Fruit fly (Drosophila melanogaster): ENCODE results near the gene CG32638.
A peak's percentile ranks its signal among the peaks of the same experiment; 100 is the strongest.

CG32638 gene

DNA sequence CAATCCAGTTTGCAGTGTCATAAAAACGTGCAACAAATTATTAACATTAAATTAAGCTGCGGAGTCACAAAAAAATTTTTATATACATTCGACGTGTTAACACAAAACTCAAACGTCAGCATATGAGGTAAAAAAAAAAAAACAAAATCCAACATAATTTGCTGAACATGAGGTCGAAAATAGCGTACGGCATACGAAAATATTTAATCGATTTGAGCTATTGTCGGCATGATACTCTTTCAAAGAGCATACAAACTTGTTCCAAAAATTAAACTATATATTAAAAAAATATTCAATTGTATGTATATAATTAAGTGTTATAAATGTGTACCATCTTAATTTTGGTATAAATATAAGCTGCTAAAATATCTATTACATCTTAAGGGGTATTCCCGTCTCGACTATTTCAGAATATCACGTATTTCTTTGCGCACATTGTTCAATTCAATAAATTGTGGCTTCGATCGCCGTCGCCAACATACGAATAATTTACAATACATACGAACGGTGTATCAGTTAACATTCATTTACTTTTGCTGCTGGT, 18.9 kb downstream of the CG32638 start (continued):
- TF ChIP-seq org-1 (GFP tag; optimal IDR thresholded peaks at IDR 0.05) = no peak
- TF ChIP-seq nmo (GFP tag; optimal IDR thresholded peaks at IDR 0.05) = peak; percentile 44
- TF ChIP-seq Spps (tag; optimal IDR thresholded peaks at IDR 0.05) = no peak
- peak; percentile 42; the same call in 1 of the 3 replicates for TF ChIP-seq CG7357 (GFP tag; IDR thresholded peaks at IDR 0.05)
- TF ChIP-seq Opbp (GFP tag; IDR thresholded peaks at IDR 0.05; ENCODE audit: partially characterized antibody) = no peak
- no peak for TF ChIP-seq lilli (GFP tag; optimal IDR thresholded peaks at IDR 0.05)
- TF ChIP-seq row (GFP tag; IDR thresholded peaks at IDR 0.05) = peak; percentile 81
- TF ChIP-seq Sox102F (GFP tag; optimal IDR thresholded peaks at IDR 0.05) = peak; percentile 70
- TF ChIP-seq bowl (GFP tag; IDR thresholded peaks at IDR 0.05) = no peak
- no peak for TF ChIP-seq dimm (GFP tag; IDR thresholded peaks at IDR 0.05)
- TF ChIP-seq CG7556 (GFP tag; optimal IDR thresholded peaks at IDR 0.05) = peak; percentile 45
- TF ChIP-seq CG6654 (GFP tag; optimal IDR thresholded peaks at IDR 0.05) = no peak
- TF ChIP-seq CG5953 (GFP tag; IDR thresholded peaks at IDR 0.05) = no peak
- no peak for TF ChIP-seq usp (GFP tag; optimal IDR thresholded peaks at IDR 0.05)
- peak; percentile 28 for TF ChIP-seq Deaf1 (tag; optimal IDR thresholded peaks at IDR 0.05)
- TF ChIP-seq pfk (GFP tag; optimal IDR thresholded peaks at IDR 0.05) = no peak
- TF ChIP-seq NfI (GFP tag; optimal IDR thresholded peaks at IDR 0.05) = no peak
- TF ChIP-seq gfzf (GFP tag; optimal IDR thresholded peaks at IDR 0.05) = no peak
- no peak for TF ChIP-seq CG3726 (GFP tag; IDR thresholded peaks at IDR 0.05)
- TF ChIP-seq CG11247 (GFP tag; IDR thresholded peaks at IDR 0.05) = no peak
- TF ChIP-seq CG4707 (GFP tag; optimal IDR thresholded peaks at IDR 0.05) = no peak
- no peak for TF ChIP-seq CG2202 (tag; optimal IDR thresholded peaks at IDR 0.05)
- TF ChIP-seq hb (GFP tag; IDR thresholded peaks at IDR 0.05; ENCODE audit: partially characterized antibody) = no peak
- no peak for TF ChIP-seq odd (GFP tag; optimal IDR thresholded peaks at IDR 0.05)
- no peak for TF ChIP-seq sqz (GFP tag; optimal IDR thresholded peaks at IDR 0.05)
- no peak for TF ChIP-seq run (tag; optimal IDR thresholded peaks at IDR 0.05)
- peak; percentile 59; the same call in 2 of the 3 replicates for TF ChIP-seq CG17361 (GFP tag; IDR thresholded peaks at IDR 0.05)
- TF ChIP-seq prd (optimal IDR thresholded peaks at IDR 0.05) = no peak
- TF ChIP-seq prd (GFP tag; IDR thresholded peaks at IDR 0.05) = peak; percentile 58; the same call in 2 of the 3 replicates
- TF ChIP-seq CG9932 (GFP tag; IDR thresholded peaks at IDR 0.05) = peak; percentile 62
- peak; percentile 53 for TF ChIP-seq CG2712 (tag; optimal IDR thresholded peaks at IDR 0.05)
- peak; percentile 61 for TF ChIP-seq Hmr (GFP tag; optimal IDR thresholded peaks at IDR 0.05)
- no peak for TF ChIP-seq repo (GFP tag; optimal IDR thresholded peaks at IDR 0.05)
- TF ChIP-seq sisA (GFP tag; IDR thresholded peaks at IDR 0.05) = peak; percentile 47; the same call in 1 of the 2 replicates
- no peak for TF ChIP-seq dan (GFP tag; IDR thresholded peaks at IDR 0.05)
- TF ChIP-seq D19B (GFP tag; optimal IDR thresholded peaks at IDR 0.05) = peak; percentile 88
- TF ChIP-seq Hand (GFP tag; optimal IDR thresholded peaks at IDR 0.05) = no peak
- no peak for TF ChIP-seq CG1647 (GFP tag; optimal IDR thresholded peaks at IDR 0.05)
- peak; percentile 69 for TF ChIP-seq Awh (GFP tag; IDR thresholded peaks at IDR 0.05)
- TF ChIP-seq chm (GFP tag; IDR thresholded peaks at IDR 0.05) = no peak
- no peak for TF ChIP-seq Ets65A (GFP tag)
- no peak for TF ChIP-seq insv (GFP tag; optimal IDR thresholded peaks at IDR 0.05)
- no peak for TF ChIP-seq abd-A (tag; optimal IDR thresholded peaks at IDR 0.05)
- peak; percentile 64; the same call in 1 of the 2 replicates for TF ChIP-seq CG32532 (GFP tag; IDR thresholded peaks at IDR 0.05)
- TF ChIP-seq Chrac-16 (GFP tag; optimal IDR thresholded peaks at IDR 0.05) = no peak
- no peak for TF ChIP-seq Oaz (GFP tag; IDR thresholded peaks at IDR 0.05)
- no peak for TF ChIP-seq Adf1 (GFP tag; IDR thresholded peaks at IDR 0.05)
- TF ChIP-seq CG15696 (tag; optimal IDR thresholded peaks at IDR 0.05) = no peak
- peak; percentile 60 for TF ChIP-seq Fer3 (tag; optimal IDR thresholded peaks at IDR 0.05)
- no peak for TF ChIP-seq Bteb2 (GFP tag; optimal IDR thresholded peaks at IDR 0.05)
- TF ChIP-seq ATbp (GFP tag; optimal IDR thresholded peaks at IDR 0.05) = no peak
- no peak for TF ChIP-seq H15 (GFP tag; IDR thresholded peaks at IDR 0.05)
